Worm (Caenorhabditis elegans) whole organism, L4 larva: ENCODE results near the gene Y73F8A.15.

ENCODE experiments used
- ceh-82 ChIP-seq: sonication (generic microtip); optimal IDR thresholded peaks from 2 replicates; lab custom pipeline; 2017; ENCODE audit warnings: missing biosample characterization, missing genetic modification characterization
- fos-1 ChIP-seq: fragments of 150-350 bp; optimal IDR thresholded peaks from 2 replicates; lab custom pipeline; 2014; ENCODE audit warnings: missing biosample characterization, missing genetic modification characterization
- hif-1 ChIP-seq, 2 experiments: sonication (generic microtip); optimal IDR thresholded peaks; 2 replicates each; lab custom pipeline; 2016 to 2017; ENCODE audit warnings: missing compliant biosample characterization in 2 of 2, missing genetic modification characterization in 2 of 2, missing genetic modification reagents in 2 of 2, missing genotype in 2 of 2, mild to moderate bottlenecking in 1 of 2
- jun-1 ChIP-seq: fragments of 150-350 bp; optimal IDR thresholded peaks from 2 replicates; lab custom pipeline; 2014; ENCODE audit warnings: missing biosample characterization, missing genetic modification reagents, missing genetic modification characterization
- lin-39 ChIP-seq: fragments of 150-350 bp; optimal IDR thresholded peaks from 2 replicates; lab custom pipeline; 2014; ENCODE audit warnings: missing biosample characterization, missing genetic modification reagents, missing genetic modification characterization
- lsy-2 ChIP-seq, 2 experiments: fragments of 150-350 bp in 1 of 2; sonication (generic microtip) in 1 of 2; optimal IDR thresholded peaks; 2 replicates each; lab custom pipeline; 2014 to 2017; ENCODE audit warnings: missing biosample characterization in 2 of 2, missing genetic modification characterization in 2 of 2
- mdl-1 ChIP-seq, 2 experiments: fragments of 150-350 bp in 1 of 2; sonication (generic microtip) in 1 of 2; optimal IDR thresholded peaks; 2 replicates each; lab custom pipeline; 2014 to 2017; ENCODE audit warnings: missing biosample characterization in 2 of 2, missing genetic modification characterization in 2 of 2
- mxl-2 ChIP-seq: fragments of 200-800 bp; sonication (Bioruptor generic); conservative IDR thresholded peaks from 2 replicates; pipeline ENCODE4 v1.3.6; 2022; ENCODE audit warnings: missing genetic modification reagents, missing genetic modification characterization, missing compliant biosample characterization
- nhr-28 ChIP-seq: fragments of 150-350 bp; optimal IDR thresholded peaks from 2 replicates; lab custom pipeline; 2014; ENCODE audit warnings: missing biosample characterization, missing genetic modification characterization
- pha-4 ChIP-seq, 2 experiments: fragments of 150-350 bp in 1 of 2; fragments of 200-800 bp in 1 of 2; sonication (Bioruptor generic) in 1 of 2; IDR thresholded peaks in 1 of 2; optimal IDR thresholded peaks in 1 of 2; 2 replicates each; pipeline versions ENCODE4 v1.3.6 to Lab custom; 2014 to 2022; ENCODE audit warnings: missing genetic modification characterization in 2 of 2, missing genetic modification reagents in 2 of 2, missing biosample characterization in 1 of 2, missing compliant biosample characterization in 1 of 2

- TF ChIP-seq lin-39 (tag; lab: Kevin White, UChicago), result no peak
- no peak for TF ChIP-seq pha-4 (GFP tag; IDR thresholded peaks at IDR 0.05; lab: Robert Waterston, UW)
- TF ChIP-seq pha-4 (tag; optimal IDR thresholded peaks at IDR 0.05; lab: Kevin White, UChicago), result no peak
- TF ChIP-seq fos-1 (tag; lab: Kevin White, UChicago), result no peak
- TF ChIP-seq mdl-1 (tag; optimal IDR thresholded peaks at IDR 0.05; lab: Kevin White, UChicago), result no peak
- TF ChIP-seq mxl-2 (GFP tag; lab: Robert Waterston, UW), result no peak
- no peak for TF ChIP-seq nhr-28 (tag; lab: Kevin White, UChicago)
- no peak for TF ChIP-seq jun-1 (tag; lab: Kevin White, UChicago)
- TF ChIP-seq ceh-82 (tag; lab: Kevin White, UChicago), result no peak
- no peak for TF ChIP-seq lsy-2 (tag; optimal IDR thresholded peaks at IDR 0.05; lab: Kevin White, UChicago)
- TF ChIP-seq hif-1 (tag; optimal IDR thresholded peaks at IDR 0.05; lab: Kevin White, UChicago), result no peak
Measured at ce11 chrIV:15302151-15302550, 19.2 kb upstream of the Y73F8A.15 start, which contains the start of gene best-21.
